Fruit fly (Drosophila melanogaster) whole organism, embryonic: Measurements from ENCODE around the gene Cpr67Fa2.
A peak's percentile ranks its signal among the peaks of the same experiment; 100 is the strongest.

Source experiments
- Atf-2 ChIP-seq: fragments of 200-800 bp; sonication (Bioruptor generic); optimal IDR thresholded peaks from 2 replicates; lab custom pipeline; 2016; ENCODE audit warnings: missing biosample characterization, missing genetic modification characterization
- CG10274 ChIP-seq: fragments of 200-800 bp; sonication (Bioruptor generic); optimal IDR thresholded peaks from 3 replicates; lab custom pipeline; 2017; ENCODE audit warnings: missing biosample characterization, mild to moderate bottlenecking, missing genetic modification characterization
- CG10321 ChIP-seq: fragments of 200-800 bp; sonication (Bioruptor generic); IDR thresholded peaks from 2 replicates; pipeline ENCODE4 v1.3.6; 2022; ENCODE audit warnings: missing biosample characterization, missing genetic modification characterization
- CG10979 ChIP-seq: fragments of 200-800 bp; sonication (Bioruptor generic); optimal IDR thresholded peaks from 2 replicates; lab custom pipeline; 2018; ENCODE audit warnings: missing biosample characterization, mild to moderate bottlenecking, missing genetic modification characterization, moderate library complexity
- CG12219 ChIP-seq: fragments of 200-800 bp; sonication (Bioruptor generic); optimal IDR thresholded peaks from 3 replicates; lab custom pipeline; 2018; ENCODE audit warnings: missing biosample characterization, mild to moderate bottlenecking, missing genetic modification characterization
- CG1647 ChIP-seq: fragments of 200-800 bp; sonication (Bioruptor generic); optimal IDR thresholded peaks from 3 replicates; lab custom pipeline; 2016; ENCODE audit warnings: missing biosample characterization, missing genetic modification characterization
- CG17186 ChIP-seq: fragments of 200-800 bp; sonication (Bioruptor generic); optimal IDR thresholded peaks from 3 replicates; lab custom pipeline; 2017; ENCODE audit warnings: missing biosample characterization, missing genetic modification reagents, missing genetic modification characterization
- CG17385 ChIP-seq: fragments of 200-800 bp; sonication (Bioruptor generic); optimal IDR thresholded peaks from 3 replicates; lab custom pipeline; 2018; ENCODE audit warnings: missing biosample characterization, mild to moderate bottlenecking, missing genetic modification characterization
- CG1792 ChIP-seq: fragments of 200-800 bp; sonication (Bioruptor generic); optimal IDR thresholded peaks from 2 replicates; lab custom pipeline; 2016; ENCODE audit warnings: missing biosample characterization, missing genetic modification characterization
- CG18619 ChIP-seq: fragments of 200-800 bp; sonication (Bioruptor generic); optimal IDR thresholded peaks from 3 replicates; lab custom pipeline; 2017; ENCODE audit warnings: missing biosample characterization, mild to moderate bottlenecking, missing genetic modification characterization
- CG2678 ChIP-seq: fragments of 200-800 bp; sonication (Bioruptor generic); optimal IDR thresholded peaks from 3 replicates; lab custom pipeline; 2019; ENCODE audit warnings: missing biosample characterization, mild to moderate bottlenecking, missing genetic modification characterization, moderate library complexity
- CG30020 ChIP-seq: fragments of 200-800 bp; optimal IDR thresholded peaks from 2 replicates; lab custom pipeline; 2019; ENCODE audit warnings: missing biosample characterization, mild to moderate bottlenecking, missing genetic modification characterization, moderate library complexity
- CG31441 ChIP-seq: fragments of 200-800 bp; sonication (Bioruptor generic); IDR thresholded peaks from 2 replicates; pipeline ENCODE4 v1.3.6; 2022; ENCODE audit warnings: missing biosample characterization, missing genetic modification characterization
- CG33213 ChIP-seq: fragments of 200-800 bp; sonication (Bioruptor generic); optimal IDR thresholded peaks from 3 replicates; lab custom pipeline; 2016; ENCODE audit warnings: missing biosample characterization, missing genetic modification characterization
- CG4730 ChIP-seq: fragments of 200-800 bp; sonication (Bioruptor generic); IDR thresholded peaks from 2 replicates; pipeline ENCODE4 v1.3.6; 2022; ENCODE audit warnings: missing biosample characterization, missing genetic modification characterization
- CG6175 ChIP-seq: fragments of 200-800 bp; sonication (Bioruptor generic); IDR thresholded peaks from 3 replicates; pipeline ENCODE4 v1.3.6; 2022; ENCODE audit warnings: missing biosample characterization, missing genetic modification characterization
- CG6689 ChIP-seq: fragments of 200-800 bp; sonication (Bioruptor generic); IDR thresholded peaks from 2 replicates; pipeline ENCODE4 v1.3.6; 2022; ENCODE audit warnings: missing biosample characterization, missing genetic modification characterization
- CG8089 ChIP-seq: fragments of 200-800 bp; sonication (Bioruptor generic); optimal IDR thresholded peaks from 3 replicates; lab custom pipeline; 2016; ENCODE audit warnings: missing biosample characterization, missing genetic modification characterization
- CG8290 ChIP-seq, 3 experiments: fragments of 200-800 bp; sonication (Bioruptor generic); optimal IDR thresholded peaks; 2 replicates each; lab custom pipeline; 2016 to 2019; ENCODE audit warnings: missing biosample characterization in 3 of 3, missing genetic modification characterization in 3 of 3, mild to moderate bottlenecking in 2 of 3, moderate library complexity in 1 of 3
- CTCF ChIP-seq: fragments of 200-800 bp; sonication (Bioruptor generic); optimal IDR thresholded peaks from 2 replicates; lab custom pipeline; 2017; ENCODE audit warnings: missing biosample characterization, mild to moderate bottlenecking, missing genetic modification characterization, moderate library complexity
- Dref ChIP-seq: fragments of 200-800 bp; sonication (Bioruptor generic); IDR thresholded peaks from 2 replicates; pipeline ENCODE4 v1.3.6; 2022; ENCODE audit warnings: missing biosample characterization, missing genetic modification characterization
- HLH4C ChIP-seq: fragments of 200-800 bp; sonication (Bioruptor generic); IDR thresholded peaks from 3 replicates; pipeline ENCODE4 v1.3.6; 2022; ENCODE audit warnings: missing biosample characterization, missing genetic modification characterization; ENCODE audit not compliant: partially characterized antibody
- Jarid2 ChIP-seq: fragments of 200-800 bp; sonication (Bioruptor generic); optimal IDR thresholded peaks from 3 replicates; lab custom pipeline; 2017; ENCODE audit warnings: mild to moderate bottlenecking, missing biosample characterization, missing genetic modification reagents, missing genetic modification characterization
- MESR4 ChIP-seq: fragments of 200-800 bp; sonication (Bioruptor generic); optimal IDR thresholded peaks from 2 replicates; lab custom pipeline; 2018; ENCODE audit warnings: missing biosample characterization, mild to moderate bottlenecking, missing genetic modification characterization, moderate library complexity
- Pdp1 ChIP-seq, 2 experiments: fragments of 200-800 bp; sonication (Bioruptor generic); optimal IDR thresholded peaks; 3 replicates each; lab custom pipeline; 2016; ENCODE audit warnings: missing biosample characterization in 2 of 2, missing genetic modification characterization in 2 of 2, mild to moderate bottlenecking in 1 of 2, moderate library complexity in 1 of 2
- Taf1 ChIP-seq: fragments of 200-800 bp; sonication (Bioruptor generic); IDR thresholded peaks from 2 replicates; pipeline ENCODE4 v1.3.6; 2022; ENCODE audit warnings: missing biosample characterization, missing genetic modification characterization
- Xbp1 ChIP-seq: fragments of 200-800 bp; sonication (Bioruptor generic); optimal IDR thresholded peaks from 3 replicates; lab custom pipeline; 2016; ENCODE audit warnings: missing biosample characterization, mild to moderate bottlenecking, missing genetic modification characterization
- ase ChIP-seq: fragments of 200-800 bp; sonication (Bioruptor generic); IDR thresholded peaks from 3 replicates; pipeline ENCODE4 v1.3.6; 2022; ENCODE audit warnings: missing biosample characterization, missing genetic modification characterization
- bcd ChIP-seq: fragments of 200-800 bp; sonication (Bioruptor generic); optimal IDR thresholded peaks from 2 replicates; lab custom pipeline; 2017; ENCODE audit warnings: missing biosample characterization, mild to moderate bottlenecking, missing genetic modification characterization
- chinmo ChIP-seq: fragments of 200-800 bp; sonication (Bioruptor generic); IDR thresholded peaks from 4 replicates; pipeline ENCODE4 v1.3.6; 2022; ENCODE audit warnings: missing biosample characterization, missing genetic modification characterization; ENCODE audit not compliant: partially characterized antibody
- dati ChIP-seq: fragments of 200-800 bp; sonication (Bioruptor generic); IDR thresholded peaks from 2 replicates; pipeline ENCODE4 v1.3.6; 2022; ENCODE audit warnings: missing biosample characterization, missing genetic modification characterization
- disco-r ChIP-seq: fragments of 200-800 bp; sonication (Bioruptor generic); optimal IDR thresholded peaks from 2 replicates; lab custom pipeline; 2016; ENCODE audit warnings: missing biosample characterization, missing genetic modification characterization
- dmrt99B ChIP-seq: fragments of 200-800 bp; sonication (Bioruptor generic); optimal IDR thresholded peaks from 2 replicates; lab custom pipeline; 2018; ENCODE audit warnings: missing biosample characterization, mild to moderate bottlenecking, missing genetic modification characterization, moderate library complexity
- ewg ChIP-seq: fragments of 200-800 bp; sonication (Bioruptor generic); optimal IDR thresholded peaks from 3 replicates; lab custom pipeline; 2017; ENCODE audit warnings: mild to moderate bottlenecking, missing biosample characterization, missing genetic modification reagents, missing genetic modification characterization
- fd102C ChIP-seq: fragments of 200-800 bp; sonication (Bioruptor generic); optimal IDR thresholded peaks from 2 replicates; lab custom pipeline; 2018; ENCODE audit warnings: missing biosample characterization, mild to moderate bottlenecking, missing genetic modification characterization, moderate library complexity
- grau ChIP-seq: fragments of 200-800 bp; optimal IDR thresholded peaks from 3 replicates; lab custom pipeline; 2019; ENCODE audit warnings: missing biosample characterization, mild to moderate bottlenecking, missing genetic modification characterization, moderate library complexity
- gsb ChIP-seq: fragments of 200-800 bp; sonication (Bioruptor generic); IDR thresholded peaks from 2 replicates; pipeline ENCODE4 v1.3.6; 2022; ENCODE audit warnings: missing biosample characterization, missing genetic modification characterization
- gsb-n ChIP-seq: fragments of 200-800 bp; sonication (Bioruptor generic); optimal IDR thresholded peaks from 3 replicates; lab custom pipeline; 2018; ENCODE audit warnings: missing biosample characterization, mild to moderate bottlenecking, missing genetic modification characterization
- ken ChIP-seq: fragments of 200-800 bp; sonication (Bioruptor generic); IDR thresholded peaks from 3 replicates; pipeline ENCODE4 v1.3.6; 2022; ENCODE audit warnings: missing biosample characterization, missing genetic modification characterization
- lola ChIP-seq, 3 experiments: fragments of >200 bp in 2 of 3; fragments of 200-800 bp in 1 of 3; sonication (Bioruptor generic) in 1 of 3; optimal IDR thresholded peaks; 2 replicates each; lab custom pipeline; 2017 to 2019; ENCODE audit warnings: missing biosample characterization in 3 of 3, missing genetic modification characterization in 3 of 3, mild to moderate bottlenecking in 1 of 3, moderate library complexity in 1 of 3
- nau ChIP-seq: fragments of 200-800 bp; sonication (Bioruptor generic); optimal IDR thresholded peaks from 3 replicates; lab custom pipeline; 2017; ENCODE audit warnings: missing biosample characterization, mild to moderate bottlenecking, missing genetic modification characterization, missing genetic modification reagents
- nom ChIP-seq: fragments of 200-800 bp; sonication (Bioruptor generic); optimal IDR thresholded peaks from 2 replicates; lab custom pipeline; 2017; ENCODE audit warnings: missing biosample characterization, missing genetic modification characterization, mild to moderate bottlenecking, moderate library complexity, missing genetic modification reagents
- org-1 ChIP-seq: fragments of 200-800 bp; sonication (Bioruptor generic); optimal IDR thresholded peaks from 2 replicates; lab custom pipeline; 2017; ENCODE audit warnings: missing biosample characterization, missing genetic modification characterization
- repo ChIP-seq: fragments of 200-800 bp; sonication (Bioruptor generic); optimal IDR thresholded peaks from 2 replicates; lab custom pipeline; 2016; ENCODE audit warnings: missing biosample characterization, missing genetic modification characterization
- row ChIP-seq: fragments of 200-800 bp; sonication (Bioruptor generic); IDR thresholded peaks from 3 replicates; pipeline ENCODE4 v1.3.6; 2022; ENCODE audit warnings: missing biosample characterization, missing genetic modification characterization
- slp2 ChIP-seq: fragments of 200-800 bp; sonication (Bioruptor generic); optimal IDR thresholded peaks from 2 replicates; lab custom pipeline; 2016; ENCODE audit warnings: missing biosample characterization, missing genetic modification characterization
- sna ChIP-seq: fragments of 200-800 bp; sonication (Bioruptor generic); IDR thresholded peaks from 2 replicates; pipeline ENCODE4 v1.3.6; 2022; ENCODE audit warnings: missing biosample characterization, missing genetic modification characterization; ENCODE audit not compliant: partially characterized antibody
- ssp ChIP-seq: fragments of 200-800 bp; sonication (Bioruptor generic); IDR thresholded peaks from 2 replicates; pipeline ENCODE4 v1.3.6; 2022; ENCODE audit warnings: missing biosample characterization, missing genetic modification characterization
- trem ChIP-seq: fragments of 200-800 bp; optimal IDR thresholded peaks from 3 replicates; lab custom pipeline; 2019; ENCODE audit warnings: missing biosample characterization, mild to moderate bottlenecking, missing genetic modification characterization, moderate library complexity
- twi ChIP-seq: fragments of 200-800 bp; optimal IDR thresholded peaks from 2 replicates; lab custom pipeline; 2019; ENCODE audit warnings: missing biosample characterization, mild to moderate bottlenecking, missing genetic modification characterization, moderate library complexity
- vvl ChIP-seq: fragments of 200-800 bp; sonication (Bioruptor generic); IDR thresholded peaks from 2 replicates; pipeline ENCODE4 v1.3.6; 2022; ENCODE audit warnings: missing biosample characterization, missing genetic modification characterization

The Cpr67Fa2 gene

dm6 chr3L:10931430-10931829, 39.9 kb downstream of the Cpr67Fa2 start (continued):
- TF ChIP-seq dmrt99B (tag; lab: Kevin White, UChicago): peak; percentile 43
- TF ChIP-seq disco-r (GFP tag; lab: Kevin White, UChicago): no peak
- peak in 1 of 3 experiments; percentile 54 for TF ChIP-seq lola (GFP tag; optimal IDR thresholded peaks at IDR 0.05; lab: Kevin White, UChicago)
- no peak for TF ChIP-seq CG8089
- no peak for TF ChIP-seq slp2 (GFP tag; lab: Kevin White, UChicago)
- TF ChIP-seq repo (GFP tag; lab: Kevin White, UChicago): no peak
- peak; percentile 14 for TF ChIP-seq CG17385 (GFP tag; lab: Kevin White, UChicago)
- no peak for TF ChIP-seq grau
- peak; percentile 8 for TF ChIP-seq Xbp1 (GFP tag; lab: Kevin White, UChicago)
- peak; percentile 42 for TF ChIP-seq nom (GFP tag; lab: Kevin White, UChicago)
- TF ChIP-seq CG33213 (GFP tag; lab: Kevin White, UChicago): no peak
- no peak for TF ChIP-seq CG10321 (GFP tag; lab: Robert Waterston, UW)
- TF ChIP-seq sna (GFP tag; lab: Robert Waterston, UW): no peak
- peak; percentile 37; the same call in 1 of the 2 replicates for TF ChIP-seq CG6689
- no peak for TF ChIP-seq CG17186 (GFP tag; lab: Kevin White, UChicago)
- no peak for TF ChIP-seq Atf-2 (GFP tag; lab: Kevin White, UChicago)
- TF ChIP-seq Taf1 (GFP tag; lab: Robert Waterston, UW): no peak
- TF ChIP-seq CG18619 (GFP tag; lab: Kevin White, UChicago): no peak
- no peak for TF ChIP-seq CG10274
- no peak for TF ChIP-seq CG30020 (tag; lab: Kevin White, UChicago)
- peak; percentile 20 for TF ChIP-seq trem
- TF ChIP-seq CG31441 (GFP tag; lab: Robert Waterston, UW): peak; percentile 54
- TF ChIP-seq gsb-n (tag; lab: Kevin White, UChicago): peak; percentile 18
- no peak for TF ChIP-seq CG12219
- TF ChIP-seq CTCF: no peak
- TF ChIP-seq chinmo: no peak
- TF ChIP-seq nau (GFP tag; lab: Kevin White, UChicago): peak; percentile 1
- TF ChIP-seq CG10979 (tag; lab: Kevin White, UChicago): peak; percentile 73
- TF ChIP-seq ken: no peak
- TF ChIP-seq row (GFP tag; lab: Robert Waterston, UW): peak; percentile 66
- no peak for TF ChIP-seq dati (GFP tag; lab: Robert Waterston, UW)
- no peak for TF ChIP-seq HLH4C (GFP tag; lab: Robert Waterston, UW)
- no peak for TF ChIP-seq ewg (GFP tag; lab: Kevin White, UChicago)
- no peak for TF ChIP-seq ase (GFP tag; lab: Robert Waterston, UW)
- no peak for TF ChIP-seq gsb (GFP tag; lab: Robert Waterston, UW)
- no peak for TF ChIP-seq Dref (GFP tag; lab: Robert Waterston, UW)
- no peak for TF ChIP-seq CG6175 (GFP tag; lab: Robert Waterston, UW)
- TF ChIP-seq ssp (GFP tag; lab: Robert Waterston, UW): 0 out of 2 replicates have a peak, but pooled peaks have one; percentile 18
- TF ChIP-seq Jarid2 (GFP tag; lab: Kevin White, UChicago): no peak
- 0 out of 2 replicates have a peak, but pooled peaks have one; percentile 31 for TF ChIP-seq vvl
- peak; percentile 31; the same call in 1 of the 2 replicates for TF ChIP-seq CG4730
- TF ChIP-seq CG2678: peak; percentile 58
- TF ChIP-seq CG1792 (GFP tag; lab: Kevin White, UChicago): no peak
- peak; percentile 10 for TF ChIP-seq twi (tag; lab: Kevin White, UChicago)
- TF ChIP-seq bcd: peak; percentile 39
- TF ChIP-seq org-1 (GFP tag; lab: Kevin White, UChicago): no peak
- no peak for TF ChIP-seq MESR4
- TF ChIP-seq CG8290 (GFP tag; optimal IDR thresholded peaks at IDR 0.05; lab: Kevin White, UChicago): no peak
- no peak for TF ChIP-seq CG8290 (tag; optimal IDR thresholded peaks at IDR 0.05; lab: Kevin White, UChicago)
- no peak for TF ChIP-seq Pdp1 (GFP tag; optimal IDR thresholded peaks at IDR 0.05; lab: Kevin White, UChicago)
- TF ChIP-seq fd102C: no peak
- no peak for TF ChIP-seq CG1647 (GFP tag; lab: Kevin White, UChicago)
